Fruit fly (Drosophila melanogaster) whole organism, wandering third instar larva: Measurements from ENCODE around the gene cerv.

ENCODE experiments used
- CG32264 ChIP-seq: fragments of 200-800 bp; sonication (Bioruptor generic); optimal IDR thresholded peaks from 2 replicates; lab custom pipeline; 2016; ENCODE audit warnings: missing biosample characterization, missing genetic modification characterization
- CG9705 ChIP-seq: fragments of 200-800 bp; sonication (Bioruptor generic); optimal IDR thresholded peaks from 2 replicates; lab custom pipeline; 2018; ENCODE audit warnings: missing biosample characterization, mild to moderate bottlenecking, missing genetic modification characterization
- CrebA ChIP-seq: fragments of 200-800 bp; sonication (Bioruptor generic); optimal IDR thresholded peaks from 2 replicates; lab custom pipeline; 2016; ENCODE audit warnings: missing biosample characterization, mild to moderate bottlenecking, missing genetic modification characterization, borderline replicate concordance
- Dif ChIP-seq: fragments of 200-275, 200-300 bp; sonication (Bioruptor generic); optimal IDR thresholded peaks from 2 replicates; lab custom pipeline; 2018; ENCODE audit warnings: missing biosample characterization, missing genetic modification characterization; ENCODE audit not compliant: partially characterized antibody
- HLH106 ChIP-seq: fragments of 200-800 bp; optimal IDR thresholded peaks from 3 replicates; lab custom pipeline; 2019; ENCODE audit warnings: missing biosample characterization, mild to moderate bottlenecking, missing genetic modification characterization, moderate library complexity
- Hnf4 ChIP-seq: fragments of 200-800 bp; sonication (Bioruptor generic); optimal IDR thresholded peaks from 2 replicates; lab custom pipeline; 2016; ENCODE audit warnings: missing biosample characterization, mild to moderate bottlenecking, missing genetic modification characterization
- Hr78 ChIP-seq: fragments of >200 bp; optimal IDR thresholded peaks from 2 replicates; lab custom pipeline; 2017; ENCODE audit warnings: missing biosample characterization, missing genetic modification characterization
- Hr83 ChIP-seq: fragments of 200-300 bp; sonication (Bioruptor generic); optimal IDR thresholded peaks from 2 replicates; lab custom pipeline; 2016; ENCODE audit warnings: missing biosample characterization, mild to moderate bottlenecking, missing genetic modification characterization, moderate library complexity; ENCODE audit not compliant: poor library complexity, severe bottlenecking
- Jra ChIP-seq: sonication (Bioruptor generic); optimal IDR thresholded peaks from 2 replicates; lab custom pipeline; 2016; ENCODE audit warnings: missing biosample characterization, missing genetic modification characterization
- Mio ChIP-seq: sonication (Bioruptor generic); optimal IDR thresholded peaks from 2 replicates; lab custom pipeline; 2016; ENCODE audit warnings: missing biosample characterization, missing genetic modification characterization
- Myc ChIP-seq: fragments of >200 bp; optimal IDR thresholded peaks from 2 replicates; lab custom pipeline; 2017
- N ChIP-seq: fragments of >200 bp; optimal IDR thresholded peaks from 2 replicates; lab custom pipeline; 2018; ENCODE audit warnings: missing biosample characterization, missing external identifiers, missing genetic modification characterization
- OdsH ChIP-seq: fragments of 200-800 bp; sonication (Bioruptor generic); optimal IDR thresholded peaks from 2 replicates; lab custom pipeline; 2016; ENCODE audit warnings: missing biosample characterization, mild to moderate bottlenecking, missing genetic modification characterization
- Rel ChIP-seq, 2 experiments: fragments of 200-800 bp; sonication (Bioruptor generic) in 1 of 2; optimal IDR thresholded peaks; 2 replicates in 1 of 2; 3 replicates in 1 of 2; lab custom pipeline; 2016 to 2019; ENCODE audit warnings: mild to moderate bottlenecking in 2 of 2, missing biosample characterization in 2 of 2, missing genetic modification characterization in 2 of 2, moderate library complexity in 1 of 2
- Sp1 ChIP-seq: fragments of 200-800 bp; sonication (Bioruptor generic); optimal IDR thresholded peaks from 3 replicates; lab custom pipeline; 2019; ENCODE audit warnings: missing biosample characterization, mild to moderate bottlenecking, missing genetic modification characterization, moderate library complexity
- Vsx2 ChIP-seq: fragments of 200-300, 225-300 bp; sonication (Bioruptor generic); optimal IDR thresholded peaks from 2 replicates; lab custom pipeline; 2018; ENCODE audit warnings: missing biosample characterization, missing genetic modification characterization; ENCODE audit not compliant: partially characterized antibody
- br ChIP-seq: fragments of 200-800 bp; sonication (Bioruptor generic); optimal IDR thresholded peaks from 2 replicates; lab custom pipeline; 2016; ENCODE audit warnings: missing biosample characterization, missing genetic modification characterization
- brk ChIP-seq: fragments of 200-800 bp; sonication (Bioruptor generic); optimal IDR thresholded peaks from 2 replicates; lab custom pipeline; 2016; ENCODE audit warnings: missing biosample characterization, mild to moderate bottlenecking, missing genetic modification characterization
- dl ChIP-seq, 2 experiments: fragments of 175-275, 200-275 bp in 1 of 2; fragments of 200-275 bp in 1 of 2; sonication (Bioruptor generic); optimal IDR thresholded peaks; lab custom pipeline; 2018; ENCODE audit warnings: mild to moderate bottlenecking in 2 of 2, missing biosample characterization in 2 of 2, missing genetic modification characterization in 2 of 2, moderate library complexity in 2 of 2; ENCODE audit not compliant: partially characterized antibody in 2 of 2, insufficient read depth in 1 of 2
- dmrt93B ChIP-seq: fragments of 200-800 bp; sonication (Bioruptor generic); optimal IDR thresholded peaks from 2 replicates; lab custom pipeline; 2018; ENCODE audit warnings: missing biosample characterization, mild to moderate bottlenecking, missing genetic modification characterization
- dsf ChIP-seq: sonication (Bioruptor generic); optimal IDR thresholded peaks from 2 replicates; lab custom pipeline; 2016; ENCODE audit warnings: missing biosample characterization, missing genetic modification characterization, borderline replicate concordance
- ey ChIP-seq: fragments of 200-800 bp; sonication (Bioruptor generic); optimal IDR thresholded peaks from 2 replicates; lab custom pipeline; 2016; ENCODE audit warnings: missing biosample characterization, missing genetic modification characterization
- foxo ChIP-seq, 2 experiments: fragments of 200-800 bp; sonication (Bioruptor generic); optimal IDR thresholded peaks; 2 replicates in 1 of 2; 3 replicates in 1 of 2; lab custom pipeline; 2016 to 2017; ENCODE audit warnings: missing biosample characterization in 2 of 2, missing genetic modification characterization in 2 of 2
- fru ChIP-seq: fragments of 200-800 bp; sonication (Bioruptor generic); optimal IDR thresholded peaks from 3 replicates; lab custom pipeline; 2016; ENCODE audit warnings: missing biosample characterization, mild to moderate bottlenecking, missing genetic modification characterization
- h ChIP-seq: fragments of 200-800 bp; sonication (Bioruptor generic); optimal IDR thresholded peaks from 3 replicates; lab custom pipeline; 2016; ENCODE audit warnings: missing biosample characterization, mild to moderate bottlenecking, missing genetic modification characterization
- jim ChIP-seq: fragments of 175-275, 200-325 bp; sonication (Bioruptor generic); optimal IDR thresholded peaks from 2 replicates; lab custom pipeline; 2016; ENCODE audit warnings: missing biosample characterization, mild to moderate bottlenecking, missing genetic modification characterization
- lola ChIP-seq: fragments of >200 bp; optimal IDR thresholded peaks from 2 replicates; lab custom pipeline; 2017; ENCODE audit warnings: missing biosample characterization, missing genetic modification characterization
- pan ChIP-seq: fragments of >200 bp; optimal IDR thresholded peaks from 2 replicates; lab custom pipeline; 2017
- psq ChIP-seq: fragments of 200-800 bp; sonication (Bioruptor generic); optimal IDR thresholded peaks from 3 replicates; lab custom pipeline; 2017; ENCODE audit warnings: missing biosample characterization, mild to moderate bottlenecking, missing genetic modification characterization, moderate library complexity
- rgr ChIP-seq: fragments of 200-800 bp; sonication (Bioruptor generic); optimal IDR thresholded peaks from 3 replicates; lab custom pipeline; 2016; ENCODE audit warnings: missing biosample characterization, mild to moderate bottlenecking, missing genetic modification characterization
- sage ChIP-seq: fragments of 200-800 bp; sonication (Bioruptor generic); optimal IDR thresholded peaks from 2 replicates; lab custom pipeline; 2016; ENCODE audit warnings: missing biosample characterization, mild to moderate bottlenecking, missing genetic modification characterization
- sv ChIP-seq: fragments of 200-800 bp; sonication (Bioruptor generic); optimal IDR thresholded peaks from 3 replicates; lab custom pipeline; 2016; ENCODE audit warnings: missing biosample characterization, missing genetic modification characterization
- tai ChIP-seq: sonication (Bioruptor generic); optimal IDR thresholded peaks from 2 replicates; lab custom pipeline; 2016; ENCODE audit warnings: missing biosample characterization, missing genetic modification characterization
- woc ChIP-seq: sonication (Bioruptor generic); optimal IDR thresholded peaks from 2 replicates; lab custom pipeline; 2016; ENCODE audit warnings: missing biosample characterization, mild to moderate bottlenecking, missing genetic modification characterization

cerv gene

dm6 chrX:15578043-15578442 lies at the start of gene cerv, which contains the start of gene CG7872:
Gene cerv (minus strand): TSS chrX:15578171.
Gene CG7872 (plus strand): TSS chrX:15578205.
- TF ChIP-seq foxo (GFP tag; optimal IDR thresholded peaks at IDR 0.05; lab: Kevin White, UChicago) (peak in 1 of 2 experiments; percentile 8), rgr (peak; percentile 3), Hr83 (GFP tag; lab: Kevin White, UChicago) (peak; percentile 37), Myc (lab: Kevin White, UChicago) (no peak), h (GFP tag; lab: Kevin White, UChicago) (no peak), Rel (GFP tag; optimal IDR thresholded peaks at IDR 0.05; lab: Kevin White, UChicago) (no peak), Rel (tag; optimal IDR thresholded peaks at IDR 0.05; lab: Kevin White, UChicago) (peak; percentile 1), OdsH (no peak), CG32264 (GFP tag; lab: Kevin White, UChicago) (no peak)

- TF ChIP-seq dl (GFP tag; optimal IDR thresholded peaks at IDR 0.05; lab: Kevin White, UChicago; ENCODE audit: insufficient read depth in 1 of 2, partially characterized antibody in 2 of 2), result peak in 1 of 2 experiments; percentile 51
- TF ChIP-seq Hr78, result no peak
- TF ChIP-seq fru (GFP tag; lab: Kevin White, UChicago), result no peak
- TF ChIP-seq Vsx2 (GFP tag; lab: Kevin White, UChicago), result peak; percentile 91
- TF ChIP-seq rgr, result peak; percentile 16
- TF ChIP-seq Dif, result peak; percentile 83
- no peak for TF ChIP-seq Hnf4 (GFP tag; lab: Kevin White, UChicago)
- TF ChIP-seq Jra, result no peak
- TF ChIP-seq dsf (GFP tag; lab: Kevin White, UChicago), result no peak
- TF ChIP-seq foxo (GFP tag; optimal IDR thresholded peaks at IDR 0.05; lab: Kevin White, UChicago), result peak in 1 of 2 experiments; percentile 3
- TF ChIP-seq br (GFP tag; lab: Kevin White, UChicago), result no peak
- TF ChIP-seq CG9705 (GFP tag; lab: Kevin White, UChicago), result no peak
- TF ChIP-seq psq (GFP tag; lab: Kevin White, UChicago), result no peak
- no peak for TF ChIP-seq woc (GFP tag; lab: Kevin White, UChicago)
- no peak for TF ChIP-seq pan (lab: Kevin White, UChicago)
- no peak for TF ChIP-seq OdsH
- no peak for TF ChIP-seq lola (GFP tag; lab: Kevin White, UChicago)
- TF ChIP-seq sage (GFP tag; lab: Kevin White, UChicago), result no peak
- no peak for TF ChIP-seq N
- TF ChIP-seq brk, result no peak
- peak; percentile 33 for TF ChIP-seq Hr83 (GFP tag; lab: Kevin White, UChicago)
- no peak for TF ChIP-seq HLH106 (tag; lab: Kevin White, UChicago)
- TF ChIP-seq CrebA (GFP tag; lab: Kevin White, UChicago), result peak; percentile 16
- TF ChIP-seq Mio (GFP tag; lab: Kevin White, UChicago), result no peak
- TF ChIP-seq ey (GFP tag; lab: Kevin White, UChicago), result no peak
- TF ChIP-seq Rel (GFP tag; optimal IDR thresholded peaks at IDR 0.05; lab: Kevin White, UChicago), result no peak
- peak; percentile 5 for TF ChIP-seq Rel (tag; optimal IDR thresholded peaks at IDR 0.05; lab: Kevin White, UChicago)
- no peak for TF ChIP-seq Sp1 (GFP tag; lab: Kevin White, UChicago)
- TF ChIP-seq tai (GFP tag; lab: Kevin White, UChicago), result no peak
- TF ChIP-seq sv, result no peak
- TF ChIP-seq, all 38 proteins: peak for 8
Observed at dm6 chrX:15626279-15626678, 48.3 kb upstream of the cerv start.

dm6 chrX:15623809-15624208 lies 45.8 kb upstream of the cerv start:
- TF ChIP-seq Sp1 (GFP tag; lab: Kevin White, UChicago) (no peak), Rel (GFP tag; optimal IDR thresholded peaks at IDR 0.05; lab: Kevin White, UChicago) (no peak), Rel (tag; optimal IDR thresholded peaks at IDR 0.05; lab: Kevin White, UChicago) (no peak), Hnf4 (GFP tag; lab: Kevin White, UChicago) (no peak), pan (lab: Kevin White, UChicago) (no peak), Vsx2 (GFP tag; lab: Kevin White, UChicago) (no peak), jim (GFP tag; lab: Kevin White, UChicago) (no peak), dl (GFP tag; optimal IDR thresholded peaks at IDR 0.05; lab: Kevin White, UChicago; ENCODE audit: insufficient read depth in 1 of 2, partially characterized antibody in 2 of 2) (no peak), ey (GFP tag; lab: Kevin White, UChicago) (no peak), Hr78 (no peak), dmrt93B (GFP tag; lab: Kevin White, UChicago) (no peak), fru (GFP tag; lab: Kevin White, UChicago) (no peak)
